Worm (Caenorhabditis elegans) whole organism, L4 larva: Measurements from ENCODE around the gene ttr-1.

Experiments
- F26F4.8 ChIP-seq: fragments of 200-800 bp; sonication (Bioruptor generic); conservative IDR thresholded peaks from 2 replicates; pipeline ENCODE4 v1.3.6; 2022; ENCODE audit warnings: missing genetic modification characterization, missing compliant biosample characterization
- F49E8.2 ChIP-seq: sonication (generic microtip); optimal IDR thresholded peaks from 2 replicates; lab custom pipeline; 2016; ENCODE audit warnings: missing compliant biosample characterization, mild to moderate bottlenecking, missing genetic modification characterization, borderline replicate concordance
- Y48G9A.11 ChIP-seq: fragments of 200-800 bp; sonication (Bioruptor generic); IDR thresholded peaks from 2 replicates; pipeline ENCODE4 v1.3.6; 2022; ENCODE audit warnings: missing genetic modification reagents, missing genetic modification characterization, missing compliant biosample characterization
- aha-1 ChIP-seq: fragments of 150-350 bp; peaks from one replicate; lab custom pipeline; 2014; ENCODE audit warnings: missing biosample characterization, missing genetic modification characterization
- arid-1 ChIP-seq: fragments of 200-800 bp; sonication (Bioruptor generic); conservative IDR thresholded peaks from 2 replicates; pipeline ENCODE4 v1.3.6; 2022; ENCODE audit warnings: missing genetic modification reagents, missing genetic modification characterization, missing compliant biosample characterization
- attf-4 ChIP-seq: sonication (generic microtip); optimal IDR thresholded peaks from 3 replicates; lab custom pipeline; 2017; ENCODE audit warnings: missing biosample characterization, missing genetic modification characterization
- ceh-20 ChIP-seq: fragments of 200-800 bp; sonication (Bioruptor generic); IDR thresholded peaks from 2 replicates; pipeline ENCODE4 v1.3.6; 2022; ENCODE audit warnings: missing genetic modification reagents, missing genetic modification characterization, missing compliant biosample characterization
- ceh-62 ChIP-seq: sonication (generic microtip); optimal IDR thresholded peaks from 2 replicates; lab custom pipeline; 2017; ENCODE audit warnings: missing biosample characterization, missing genetic modification characterization
- cey-2 ChIP-seq: sonication (generic microtip); optimal IDR thresholded peaks from 3 replicates; lab custom pipeline; 2017; ENCODE audit warnings: missing genetic modification characterization, mild to moderate bottlenecking, missing compliant biosample characterization, antibody characterized with exemption, borderline replicate concordance; ENCODE audit not compliant: insufficient read depth
- ctbp-1 ChIP-seq: fragments of 200-800 bp; sonication (Bioruptor generic); IDR thresholded peaks from 2 replicates; pipeline ENCODE4 v1.3.6; 2022; ENCODE audit warnings: missing genetic modification reagents, missing genetic modification characterization, missing compliant biosample characterization
- daf-12 ChIP-seq: fragments of 150-350 bp; optimal IDR thresholded peaks from 2 replicates; lab custom pipeline; 2014; ENCODE audit warnings: missing biosample characterization, missing genetic modification reagents, missing genetic modification characterization
- duxl-1 ChIP-seq: sonication (generic microtip); optimal IDR thresholded peaks from 2 replicates; lab custom pipeline; 2016; ENCODE audit warnings: mild to moderate bottlenecking, missing genetic modification characterization, moderate library complexity, missing compliant biosample characterization; ENCODE audit not compliant: poor library complexity
- hif-1 ChIP-seq, 2 experiments: sonication (generic microtip); optimal IDR thresholded peaks; 2 replicates each; lab custom pipeline; 2016 to 2017; ENCODE audit warnings: missing compliant biosample characterization in 2 of 2, missing genetic modification characterization in 2 of 2, missing genetic modification reagents in 2 of 2, missing genotype in 2 of 2, mild to moderate bottlenecking in 1 of 2
- hlh-11 ChIP-seq: fragments of 200-800 bp; sonication (Bioruptor generic); optimal IDR thresholded peaks from 2 replicates; lab custom pipeline; 2018; ENCODE audit warnings: mild to moderate bottlenecking, missing genetic modification characterization, missing compliant biosample characterization
- jun-1 ChIP-seq: fragments of 150-350 bp; optimal IDR thresholded peaks from 2 replicates; lab custom pipeline; 2014; ENCODE audit warnings: missing biosample characterization, missing genetic modification reagents, missing genetic modification characterization
- lin-13 ChIP-seq: fragments of 150-350 bp; optimal IDR thresholded peaks from 2 replicates; lab custom pipeline; 2014; ENCODE audit warnings: missing biosample characterization, missing genetic modification reagents, missing genetic modification characterization
- lir-3 ChIP-seq: sonication (generic microtip); optimal IDR thresholded peaks from 2 replicates; lab custom pipeline; 2016; ENCODE audit warnings: mild to moderate bottlenecking, missing genetic modification characterization, missing compliant biosample characterization
- lsy-2 ChIP-seq, 2 experiments: fragments of 150-350 bp in 1 of 2; sonication (generic microtip) in 1 of 2; optimal IDR thresholded peaks; 2 replicates each; lab custom pipeline; 2014 to 2017; ENCODE audit warnings: missing biosample characterization in 2 of 2, missing genetic modification characterization in 2 of 2
- nhr-102 ChIP-seq: sonication (generic microtip); optimal IDR thresholded peaks from 2 replicates; lab custom pipeline; 2016; ENCODE audit warnings: mild to moderate bottlenecking, missing genetic modification characterization, moderate library complexity, missing compliant biosample characterization
- nhr-11 ChIP-seq: fragments of 150-350 bp; optimal IDR thresholded peaks from 2 replicates; lab custom pipeline; 2014; ENCODE audit warnings: missing biosample characterization, missing genetic modification characterization
- nhr-237 ChIP-seq: sonication (generic microtip); optimal IDR thresholded peaks from 2 replicates; lab custom pipeline; 2017; ENCODE audit warnings: missing biosample characterization, missing genetic modification characterization
- nhr-25 ChIP-seq: sonication (generic microtip); optimal IDR thresholded peaks from 2 replicates; lab custom pipeline; 2017; ENCODE audit warnings: missing genetic modification characterization, mild to moderate bottlenecking, missing compliant biosample characterization, antibody characterized with exemption, moderate library complexity, borderline replicate concordance; ENCODE audit not compliant: insufficient read depth
- nhr-6 ChIP-seq: fragments of 150-350 bp; optimal IDR thresholded peaks from 2 replicates; lab custom pipeline; 2014; ENCODE audit warnings: missing biosample characterization, missing genetic modification characterization
- pha-4 ChIP-seq, 2 experiments: fragments of 150-350 bp in 1 of 2; fragments of 200-800 bp in 1 of 2; sonication (Bioruptor generic) in 1 of 2; IDR thresholded peaks in 1 of 2; optimal IDR thresholded peaks in 1 of 2; 2 replicates each; pipeline versions ENCODE4 v1.3.6 to Lab custom; 2014 to 2022; ENCODE audit warnings: missing genetic modification characterization in 2 of 2, missing genetic modification reagents in 2 of 2, missing biosample characterization in 1 of 2, missing compliant biosample characterization in 1 of 2
- rbr-2 ChIP-seq: sonication (generic microtip); optimal IDR thresholded peaks from 2 replicates; lab custom pipeline; 2016; ENCODE audit warnings: missing genotype, missing genetic modification characterization, missing compliant biosample characterization
- snpc-1.2 ChIP-seq: fragments of 200-800 bp; sonication (Bioruptor generic); IDR thresholded peaks from 2 replicates; pipeline ENCODE4 v1.3.6; 2022; ENCODE audit warnings: missing genetic modification reagents, missing genetic modification characterization, missing compliant biosample characterization
- unc-130 ChIP-seq: sonication (generic microtip); optimal IDR thresholded peaks from 2 replicates; lab custom pipeline; 2016; ENCODE audit warnings: missing genetic modification reagents, missing genetic modification characterization, missing compliant biosample characterization
- unc-62 ChIP-seq, 3 experiments: fragments of 150-350 bp in 1 of 3; sonication (generic microtip); optimal IDR thresholded peaks in 2 of 3; peaks in 1 of 3; 1 replicate in 1 of 3; 2 replicates in 2 of 3; lab custom pipeline; 2014 to 2017; ENCODE audit warnings: missing biosample characterization in 3 of 3, missing genetic modification characterization in 3 of 3, missing genetic modification reagents in 3 of 3, missing genotype in 1 of 3
- vab-7 ChIP-seq: fragments of 200-800 bp; sonication (Bioruptor generic); IDR thresholded peaks from 2 replicates; pipeline ENCODE4 v1.3.6; 2022; ENCODE audit warnings: missing genetic modification reagents, missing genetic modification characterization, missing compliant biosample characterization
- zag-1 ChIP-seq: fragments of 150-350 bp; optimal IDR thresholded peaks from 2 replicates; lab custom pipeline; 2014; ENCODE audit warnings: missing biosample characterization, missing genetic modification characterization
- zip-11 ChIP-seq: fragments of 200-800 bp; sonication (Bioruptor generic); IDR thresholded peaks from 2 replicates; pipeline ENCODE4 v1.3.6; 2022; ENCODE audit warnings: missing genetic modification characterization, missing compliant biosample characterization
- ztf-7 ChIP-seq: fragments of 150-350 bp; optimal IDR thresholded peaks from 2 replicates; lab custom pipeline; 2014; ENCODE audit warnings: missing biosample characterization, missing genetic modification characterization

The ttr-1 gene

ce11 chrIII:9928777-9929176 is at the start of gene ttr-1:
Gene ttr-1 (plus strand): TSS chrIII:9929077.
- TF ChIP-seq F26F4.8 (GFP tag; lab: Robert Waterston, UW), result no peak
- no peak for TF ChIP-seq nhr-25 (tag; lab: Kevin White, UChicago)
- no peak for TF ChIP-seq duxl-1 (tag; lab: Kevin White, UChicago)
- no peak for TF ChIP-seq zag-1

ce11 chrIII:9885609-9886008 is 43.3 kb upstream of the ttr-1 start:
- TF ChIP-seq hif-1 (tag; optimal IDR thresholded peaks at IDR 0.05; lab: Kevin White, UChicago) (no peak), zip-11 (GFP tag; lab: Robert Waterston, UW) (no peak), nhr-11 (peak; percentile 6), rbr-2 (tag; lab: Kevin White, UChicago) (no peak)

- TF ChIP-seq aha-1 (tag; lab: Kevin White, UChicago), result peak; percentile 94
- TF ChIP-seq ztf-7 (tag; lab: Kevin White, UChicago), result no peak
- TF ChIP-seq unc-62 (GFP tag; optimal IDR thresholded peaks at IDR 0.05 in 1 of 2; lab: Kevin White, UChicago), result peak in 1 of 2 experiments; percentile 31
- no peak for TF ChIP-seq unc-62 (tag; optimal IDR thresholded peaks at IDR 0.05; lab: Kevin White, UChicago)
These were observed 42.6 kb upstream of the ttr-1 start for ce11 chrIII:9886323-9886722.

- TF ChIP-seq pha-4 (GFP tag; IDR thresholded peaks at IDR 0.05; lab: Robert Waterston, UW), result no peak
- no peak for TF ChIP-seq pha-4 (tag; optimal IDR thresholded peaks at IDR 0.05; lab: Kevin White, UChicago)
- no peak for TF ChIP-seq attf-4 (tag; lab: Kevin White, UChicago)
- no peak for TF ChIP-seq lin-13 (GFP tag; lab: Kevin White, UChicago)
- TF ChIP-seq zag-1, result no peak
- TF ChIP-seq arid-1 (GFP tag; lab: Robert Waterston, UW), result no peak
- TF ChIP-seq ctbp-1, result no peak
- TF ChIP-seq ceh-62 (tag; lab: Kevin White, UChicago), result no peak
- TF ChIP-seq snpc-1.2 (GFP tag; lab: Robert Waterston, UW), result no peak
These were observed 37.6 kb upstream of the ttr-1 start, which contains the start of gene alg-4 for ce11 chrIII:9891324-9891723. Gene alg-4 (minus strand): TSS chrIII:9891424.

- TF ChIP-seq daf-12 (tag; lab: Kevin White, UChicago), result no peak
- no peak for TF ChIP-seq nhr-6
- no peak for TF ChIP-seq nhr-102 (tag; lab: Kevin White, UChicago)
- no peak for TF ChIP-seq jun-1 (tag; lab: Kevin White, UChicago)
- no peak for TF ChIP-seq vab-7 (GFP tag; lab: Robert Waterston, UW)
- TF ChIP-seq unc-130 (GFP tag; lab: Kevin White, UChicago), result no peak
- no peak for TF ChIP-seq cey-2
- no peak for TF ChIP-seq attf-4 (tag; lab: Kevin White, UChicago)
- no peak for TF ChIP-seq ceh-62 (tag; lab: Kevin White, UChicago)
- TF ChIP-seq lir-3, result no peak
- no peak for TF ChIP-seq ctbp-1
- no peak for TF ChIP-seq F49E8.2 (tag; lab: Kevin White, UChicago)
- TF ChIP-seq hlh-11 (tag; lab: Kevin White, UChicago), result no peak
- TF ChIP-seq Y48G9A.11 (GFP tag; lab: Robert Waterston, UW), result no peak
These were observed 36.0 kb upstream of the ttr-1 start, which contains the start of gene mam-7 for ce11 chrIII:9892855-9893254. Gene mam-7 (plus strand): TSS chrIII:9893155.

- TF ChIP-seq nhr-237 (tag; lab: Kevin White, UChicago) (no peak), ceh-20 (GFP tag; lab: Robert Waterston, UW) (no peak), lsy-2 (tag; optimal IDR thresholded peaks at IDR 0.05; lab: Kevin White, UChicago) (no peak), aha-1 (tag; lab: Kevin White, UChicago) (peak; percentile 54), ceh-62 (tag; lab: Kevin White, UChicago) (no peak), nhr-102 (tag; lab: Kevin White, UChicago) (no peak)
These were observed 29.2 kb upstream of the ttr-1 start for ce11 chrIII:9899720-9900119.
